Fruit fly (Drosophila melanogaster): Measurements from ENCODE around the gene aus.

The aus gene

DNA sequence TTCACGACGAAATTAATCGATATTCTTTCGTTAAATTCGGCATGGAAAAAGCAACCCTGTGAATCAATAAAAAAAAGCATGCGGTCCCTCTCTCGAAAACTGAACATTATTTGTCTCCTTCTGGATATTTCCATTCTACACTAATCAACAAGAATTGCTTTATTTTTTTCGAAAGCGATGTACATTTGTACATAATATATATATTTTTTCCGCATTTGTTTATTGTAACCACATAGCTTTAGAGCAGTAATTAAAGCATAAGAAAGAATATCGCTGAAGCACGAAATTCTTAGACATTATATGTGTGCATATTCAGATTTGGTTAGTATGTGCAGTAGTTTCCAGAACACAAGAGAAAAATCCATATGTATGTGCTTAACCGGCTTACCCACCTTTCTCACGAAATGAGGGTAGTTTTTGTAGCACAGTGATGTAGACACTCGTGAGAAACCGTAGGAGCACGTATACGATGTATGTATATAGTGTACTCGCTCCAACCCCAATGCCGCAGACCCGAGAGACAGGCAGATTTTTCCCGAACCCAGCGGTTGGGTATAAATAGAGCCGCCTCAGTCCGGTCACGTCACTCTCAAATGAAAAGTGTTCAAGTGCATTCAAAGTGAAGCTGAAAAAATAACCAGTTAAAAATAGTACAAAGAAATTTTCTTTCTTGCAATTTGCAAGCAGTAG, 53.2 kb downstream of the aus start (continued):
- peak; percentile 86 for TF ChIP-seq Hsf (GFP tag; optimal IDR thresholded peaks at IDR 0.05)
- no peak for TF ChIP-seq Optix (GFP tag; IDR thresholded peaks at IDR 0.05)
- no peak for TF ChIP-seq Nf-YA (GFP tag; IDR thresholded peaks at IDR 0.05)
- peak; percentile 35 for TF ChIP-seq pzg (GFP tag; optimal IDR thresholded peaks at IDR 0.05)
- TF ChIP-seq CG10462 (GFP tag; optimal IDR thresholded peaks at IDR 0.05), result peak; percentile 73
- peak; percentile 14 for TF ChIP-seq fd64A (GFP tag; optimal IDR thresholded peaks at IDR 0.05)
- TF ChIP-seq CG2120 (GFP tag; optimal IDR thresholded peaks at IDR 0.05), result peak; percentile 93
- peak; percentile 94 for TF ChIP-seq CG12659 (GFP tag; optimal IDR thresholded peaks at IDR 0.05)
- TF ChIP-seq Bteb2 (GFP tag; optimal IDR thresholded peaks at IDR 0.05), result peak; percentile 71
- peak; percentile 76 for TF ChIP-seq caup (GFP tag; optimal IDR thresholded peaks at IDR 0.05; ENCODE audit: severe bottlenecking)
- TF ChIP-seq CG9932 (GFP tag; IDR thresholded peaks at IDR 0.05), result no peak
- TF ChIP-seq dimm (GFP tag; IDR thresholded peaks at IDR 0.05), result no peak
- peak; percentile 79 for TF ChIP-seq Ets97D (GFP tag; optimal IDR thresholded peaks at IDR 0.05)
- no peak for TF ChIP-seq jigr1 (GFP tag; IDR thresholded peaks at IDR 0.05)
- TF ChIP-seq CG16863 (GFP tag; optimal IDR thresholded peaks at IDR 0.05), result peak; percentile 57
- TF ChIP-seq Poxn (GFP tag; IDR thresholded peaks at IDR 0.05), result no peak
- TF ChIP-seq abd-A (tag; optimal IDR thresholded peaks at IDR 0.05), result peak; percentile 91
- peak; percentile 79 for TF ChIP-seq Sox102F (GFP tag; optimal IDR thresholded peaks at IDR 0.05)
- peak; percentile 36 for TF ChIP-seq Dp (GFP tag; optimal IDR thresholded peaks at IDR 0.05)
- peak; percentile 42 for TF ChIP-seq Atf-2 (GFP tag; optimal IDR thresholded peaks at IDR 0.05)
- TF ChIP-seq CG10959 (GFP tag; IDR thresholded peaks at IDR 0.05), result no peak
- peak; percentile 68 for TF ChIP-seq kay (GFP tag; optimal IDR thresholded peaks at IDR 0.05)
- TF ChIP-seq run (tag; optimal IDR thresholded peaks at IDR 0.05), result peak; percentile 28
- peak; percentile 87 for TF ChIP-seq CG15011 (GFP tag; optimal IDR thresholded peaks at IDR 0.05)
- no peak for TF ChIP-seq prd (optimal IDR thresholded peaks at IDR 0.05)
- TF ChIP-seq prd (GFP tag; IDR thresholded peaks at IDR 0.05), result no peak
- peak; percentile 90 for TF ChIP-seq D19A (tag; optimal IDR thresholded peaks at IDR 0.05)
- TF ChIP-seq Sin3A (optimal IDR thresholded peaks at IDR 0.05), result no peak
- TF ChIP-seq rib (GFP tag; IDR thresholded peaks at IDR 0.05), result no peak
- peak; percentile 86 for TF ChIP-seq CG9727 (GFP tag; optimal IDR thresholded peaks at IDR 0.05)
- TF ChIP-seq CG17186 (GFP tag; optimal IDR thresholded peaks at IDR 0.05), result no peak
- no peak for TF ChIP-seq CG17912 (GFP tag; optimal IDR thresholded peaks at IDR 0.05)
- TF ChIP-seq GATAe (GFP tag; conservative IDR thresholded peaks at IDR 0.05), result no peak
- TF ChIP-seq CG6813 (GFP tag; optimal IDR thresholded peaks at IDR 0.05), result peak; percentile 87
- TF ChIP-seq CG9609 (GFP tag; optimal IDR thresholded peaks at IDR 0.05), result peak; percentile 54
- TF ChIP-seq gfzf (GFP tag; optimal IDR thresholded peaks at IDR 0.05), result no peak
- no peak for TF ChIP-seq MBD-R2 (GFP tag; IDR thresholded peaks at IDR 0.05)
- no peak for TF ChIP-seq CG14965 (GFP tag; optimal IDR thresholded peaks at IDR 0.05; ENCODE audit: borderline replicate concordance)
- no peak for TF ChIP-seq danr (GFP tag; IDR thresholded peaks at IDR 0.05)
- TF ChIP-seq HmgZ (tag; optimal IDR thresholded peaks at IDR 0.05), result peak; percentile 90
- no peak for TF ChIP-seq Elba2 (GFP tag; optimal IDR thresholded peaks at IDR 0.05)
- TF ChIP-seq z (GFP tag; IDR thresholded peaks at IDR 0.05), result no peak
- TF ChIP-seq br (optimal IDR thresholded peaks at IDR 0.05), result no peak
- peak; percentile 15 for TF ChIP-seq Vsx1 (GFP tag; optimal IDR thresholded peaks at IDR 0.05)
- TF ChIP-seq jing (GFP tag; optimal IDR thresholded peaks at IDR 0.05), result peak; percentile 60
- TF ChIP-seq Chrac-16 (GFP tag; optimal IDR thresholded peaks at IDR 0.05), result peak; percentile 87
- peak; percentile 28 for TF ChIP-seq cad (GFP tag; optimal IDR thresholded peaks at IDR 0.05)
- no peak for TF ChIP-seq al (GFP tag; IDR thresholded peaks at IDR 0.05)
- peak; percentile 20 for TF ChIP-seq CG1603 (tag; optimal IDR thresholded peaks at IDR 0.05)
- no peak for TF ChIP-seq CG43689 (GFP tag; IDR thresholded peaks at IDR 0.05)
- TF ChIP-seq Nf-YC (tag; optimal IDR thresholded peaks at IDR 0.05), result peak; percentile 87
- TF ChIP-seq Taf1 (GFP tag; IDR thresholded peaks at IDR 0.05), result no peak

All from whole organism, embryonic.